Worm (Caenorhabditis elegans): Measurements from ENCODE around the gene ugt-63.

DNA sequence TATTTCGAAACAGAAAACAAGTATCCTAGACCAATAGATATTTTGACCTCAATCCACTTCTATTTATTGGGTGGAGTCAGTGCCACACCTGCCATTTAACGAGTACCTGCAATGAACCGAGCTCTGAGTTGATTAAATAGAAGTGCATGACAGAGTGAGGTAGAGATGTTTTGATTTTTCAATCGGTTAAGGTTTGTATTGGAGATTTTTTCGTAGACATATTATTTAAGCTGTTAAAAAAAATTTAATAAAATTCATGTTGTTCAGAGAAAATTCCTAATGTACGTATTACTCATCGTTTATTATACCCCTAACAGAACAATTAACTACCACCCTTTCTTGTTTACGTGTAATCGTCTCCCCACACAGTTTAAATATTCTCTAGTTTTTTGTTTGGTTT lies 44.9 kb upstream of the ugt-63 start, which contains the start of gene srx-38:
- TF ChIP-seq elt-3 (tag; optimal IDR thresholded peaks at IDR 0.05) (no peak), alr-1 (tag; optimal IDR thresholded peaks at IDR 0.05) (no peak), unc-62 (GFP tag; optimal IDR thresholded peaks at IDR 0.05) (no peak), gmeb-1 (tag; optimal IDR thresholded peaks at IDR 0.05) (no peak), ama-1 (optimal IDR thresholded peaks at IDR 0.05) (no peak), ztf-11 (tag; optimal IDR thresholded peaks at IDR 0.05) (no peak), nhr-12 (tag; optimal IDR thresholded peaks at IDR 0.05) (no peak), lin-13 (GFP tag; optimal IDR thresholded peaks at IDR 0.05) (no peak)
